Worm (Caenorhabditis elegans) whole organism, L4 larva: Measurements from ENCODE around the gene C18C4.7.

Experiments used
- D1046.2 ChIP-seq: fragments of 200-800 bp; sonication (Bioruptor generic); IDR thresholded peaks from 2 replicates; pipeline ENCODE4 v1.3.6; 2022; ENCODE audit warnings: missing genetic modification characterization, missing compliant biosample characterization
- T26A8.4 ChIP-seq: fragments of 200-800 bp; sonication (Bioruptor generic); IDR thresholded peaks from 2 replicates; pipeline ENCODE4 v1.3.6; 2022; ENCODE audit warnings: missing genetic modification characterization, missing compliant biosample characterization
- Y48G9A.11 ChIP-seq: fragments of 200-800 bp; sonication (Bioruptor generic); IDR thresholded peaks from 2 replicates; pipeline ENCODE4 v1.3.6; 2022; ENCODE audit warnings: missing genetic modification reagents, missing genetic modification characterization, missing compliant biosample characterization
- Y75B8A.6 ChIP-seq: fragments of 200-800 bp; sonication (Bioruptor generic); IDR thresholded peaks from 2 replicates; pipeline ENCODE4 v1.3.6; 2022; ENCODE audit warnings: missing genetic modification reagents, missing genetic modification characterization, missing compliant biosample characterization
- aha-1 ChIP-seq: fragments of 150-350 bp; peaks from one replicate; lab custom pipeline; 2014; ENCODE audit warnings: missing biosample characterization, missing genetic modification characterization
- attf-4 ChIP-seq: sonication (generic microtip); optimal IDR thresholded peaks from 3 replicates; lab custom pipeline; 2017; ENCODE audit warnings: missing biosample characterization, missing genetic modification characterization
- ceh-28 ChIP-seq: fragments of 150-350 bp; optimal IDR thresholded peaks from 2 replicates; lab custom pipeline; 2014; ENCODE audit warnings: missing biosample characterization, missing genetic modification reagents, missing genetic modification characterization
- ceh-32 ChIP-seq: sonication (generic microtip); optimal IDR thresholded peaks from 2 replicates; lab custom pipeline; 2016; ENCODE audit warnings: mild to moderate bottlenecking, missing genetic modification characterization, missing compliant biosample characterization; ENCODE audit not compliant: poor library complexity
- ceh-62 ChIP-seq: sonication (generic microtip); optimal IDR thresholded peaks from 2 replicates; lab custom pipeline; 2017; ENCODE audit warnings: missing biosample characterization, missing genetic modification characterization
- ceh-82 ChIP-seq: sonication (generic microtip); optimal IDR thresholded peaks from 2 replicates; lab custom pipeline; 2017; ENCODE audit warnings: missing biosample characterization, missing genetic modification characterization
- cey-2 ChIP-seq: sonication (generic microtip); optimal IDR thresholded peaks from 3 replicates; lab custom pipeline; 2017; ENCODE audit warnings: missing genetic modification characterization, mild to moderate bottlenecking, missing compliant biosample characterization, antibody characterized with exemption, borderline replicate concordance; ENCODE audit not compliant: insufficient read depth
- daf-16 ChIP-seq, 3 experiments: sonication (generic microtip); optimal IDR thresholded peaks; 2 replicates each; lab custom pipeline; 2016 to 2017; ENCODE audit warnings: missing genetic modification characterization in 3 of 3, missing genetic modification reagents in 3 of 3, mild to moderate bottlenecking in 2 of 3, missing compliant biosample characterization in 2 of 3, missing biosample characterization in 1 of 3, moderate library complexity in 1 of 3
- daf-19 ChIP-seq: fragments of 200-800 bp; sonication (Bioruptor generic); conservative IDR thresholded peaks from 2 replicates; pipeline ENCODE4 v1.3.6; 2022; ENCODE audit warnings: missing genetic modification characterization, missing compliant biosample characterization
- daf-8 ChIP-seq: fragments of 200-800 bp; sonication (Bioruptor generic); IDR thresholded peaks from 2 replicates; pipeline ENCODE4 v1.3.6; 2022; ENCODE audit warnings: missing genetic modification characterization, missing compliant biosample characterization
- dmd-8 ChIP-seq: fragments of 200-800 bp; sonication (Bioruptor generic); IDR thresholded peaks from 2 replicates; pipeline ENCODE4 v1.3.6; 2022; ENCODE audit warnings: missing genetic modification characterization, missing compliant biosample characterization
- dmd-9 ChIP-seq: fragments of 200-800 bp; sonication (Bioruptor generic); IDR thresholded peaks from 2 replicates; pipeline ENCODE4 v1.3.6; 2022; ENCODE audit warnings: missing genetic modification reagents, missing genetic modification characterization, missing compliant biosample characterization
- egl-27 ChIP-seq: sonication (generic microtip); optimal IDR thresholded peaks from 3 replicates; lab custom pipeline; 2017; ENCODE audit warnings: missing biosample characterization, missing genetic modification reagents, missing genetic modification characterization
- fkh-10 ChIP-seq: fragments of 150-350 bp; optimal IDR thresholded peaks from 2 replicates; lab custom pipeline; 2014; ENCODE audit warnings: missing biosample characterization, missing genetic modification reagents, missing genetic modification characterization
- hlh-11 ChIP-seq: fragments of 200-800 bp; sonication (Bioruptor generic); optimal IDR thresholded peaks from 2 replicates; lab custom pipeline; 2018; ENCODE audit warnings: mild to moderate bottlenecking, missing genetic modification characterization, missing compliant biosample characterization
- hlh-30 ChIP-seq: sonication (generic microtip); optimal IDR thresholded peaks from 2 replicates; lab custom pipeline; 2017; ENCODE audit warnings: antibody characterized with exemption, mild to moderate bottlenecking, missing genetic modification characterization, missing compliant biosample characterization; ENCODE audit not compliant: insufficient read depth
- jun-1 ChIP-seq: fragments of 150-350 bp; optimal IDR thresholded peaks from 2 replicates; lab custom pipeline; 2014; ENCODE audit warnings: missing biosample characterization, missing genetic modification reagents, missing genetic modification characterization
- lin-1 ChIP-seq: fragments of 200-800 bp; sonication (Bioruptor generic); IDR thresholded peaks from 2 replicates; pipeline ENCODE4 v1.3.6; 2022; ENCODE audit warnings: missing genetic modification reagents, missing genetic modification characterization, missing compliant biosample characterization
- lin-39 ChIP-seq: fragments of 150-350 bp; optimal IDR thresholded peaks from 2 replicates; lab custom pipeline; 2014; ENCODE audit warnings: missing biosample characterization, missing genetic modification reagents, missing genetic modification characterization
- mdt-29 ChIP-seq: fragments of 200-800 bp; sonication (Bioruptor generic); IDR thresholded peaks from 2 replicates; pipeline ENCODE4 v1.3.6; 2022; ENCODE audit warnings: missing genetic modification reagents, missing genetic modification characterization, missing compliant biosample characterization
- mes-2 ChIP-seq: sonication (generic microtip); optimal IDR thresholded peaks from 2 replicates; lab custom pipeline; 2016; ENCODE audit warnings: missing genotype, mild to moderate bottlenecking, missing genetic modification characterization, missing compliant biosample characterization; ENCODE audit not compliant: poor library complexity, severe bottlenecking
- mxl-2 ChIP-seq: fragments of 200-800 bp; sonication (Bioruptor generic); conservative IDR thresholded peaks from 2 replicates; pipeline ENCODE4 v1.3.6; 2022; ENCODE audit warnings: missing genetic modification reagents, missing genetic modification characterization, missing compliant biosample characterization
- nhr-28 ChIP-seq: fragments of 150-350 bp; optimal IDR thresholded peaks from 2 replicates; lab custom pipeline; 2014; ENCODE audit warnings: missing biosample characterization, missing genetic modification characterization
- nhr-41 ChIP-seq: fragments of 200-800 bp; sonication (Bioruptor generic); IDR thresholded peaks from 2 replicates; pipeline ENCODE4 v1.3.6; 2022; ENCODE audit warnings: missing genetic modification reagents, missing genetic modification characterization, missing compliant biosample characterization
- nhr-42 ChIP-seq: fragments of 200-800 bp; sonication (Bioruptor generic); IDR thresholded peaks from 2 replicates; pipeline ENCODE4 v1.3.6; 2022; ENCODE audit warnings: missing genetic modification characterization, missing compliant biosample characterization
- nhr-48 ChIP-seq: sonication (generic microtip); optimal IDR thresholded peaks from 2 replicates; lab custom pipeline; 2016; ENCODE audit warnings: mild to moderate bottlenecking, missing genetic modification characterization, missing compliant biosample characterization
- nhr-6 ChIP-seq: fragments of 150-350 bp; optimal IDR thresholded peaks from 2 replicates; lab custom pipeline; 2014; ENCODE audit warnings: missing biosample characterization, missing genetic modification characterization
- pqm-1 ChIP-seq: sonication (generic microtip); optimal IDR thresholded peaks from 2 replicates; lab custom pipeline; 2017; ENCODE audit warnings: missing biosample characterization, missing genetic modification characterization
- skn-1 ChIP-seq: fragments of 150-350 bp; optimal IDR thresholded peaks from 2 replicates; lab custom pipeline; 2014; ENCODE audit warnings: missing biosample characterization, missing genetic modification characterization
- snpc-4 ChIP-seq: fragments of 150-350 bp; optimal IDR thresholded peaks from 2 replicates; lab custom pipeline; 2014; ENCODE audit warnings: missing biosample characterization, missing genetic modification characterization
- tag-97 ChIP-seq: fragments of 200-800 bp; sonication (Bioruptor generic); IDR thresholded peaks from 2 replicates; pipeline ENCODE4 v1.3.6; 2022; ENCODE audit warnings: missing genetic modification characterization, missing compliant biosample characterization
- tra-1 ChIP-seq: fragments of 200-800 bp; sonication (Bioruptor generic); IDR thresholded peaks from 2 replicates; pipeline ENCODE4 v1.3.6; 2022; ENCODE audit warnings: missing genetic modification reagents, missing genetic modification characterization, missing compliant biosample characterization
- unc-62 ChIP-seq, 3 experiments: fragments of 150-350 bp in 1 of 3; sonication (generic microtip); optimal IDR thresholded peaks in 2 of 3; peaks in 1 of 3; 1 replicate in 1 of 3; 2 replicates in 2 of 3; lab custom pipeline; 2014 to 2017; ENCODE audit warnings: missing biosample characterization in 3 of 3, missing genetic modification characterization in 3 of 3, missing genetic modification reagents in 3 of 3, missing genotype in 1 of 3
- zag-1 ChIP-seq: fragments of 150-350 bp; optimal IDR thresholded peaks from 2 replicates; lab custom pipeline; 2014; ENCODE audit warnings: missing biosample characterization, missing genetic modification characterization
- zfp-2 ChIP-seq: sonication (generic microtip); optimal IDR thresholded peaks from 2 replicates; lab custom pipeline; 2016; ENCODE audit warnings: mild to moderate bottlenecking, missing genetic modification characterization, missing compliant biosample characterization
- ztf-11 ChIP-seq: fragments of 150-350 bp; optimal IDR thresholded peaks from 2 replicates; lab custom pipeline; 2014; ENCODE audit warnings: missing biosample characterization, missing genetic modification characterization
- ztf-7 ChIP-seq: fragments of 150-350 bp; optimal IDR thresholded peaks from 2 replicates; lab custom pipeline; 2014; ENCODE audit warnings: missing biosample characterization, missing genetic modification characterization

The C18C4.7 gene

ce11 chrV:5596391-5597030, 29.5 kb upstream of the C18C4.7 start, which contains the start of gene zhit-1 (continued):
- no peak for TF ChIP-seq lin-1 (GFP tag; lab: Robert Waterston, UW)
- TF ChIP-seq nhr-48 (tag; lab: Kevin White, UChicago) = no peak
- TF ChIP-seq attf-4 (tag; lab: Kevin White, UChicago) = no peak
- TF ChIP-seq mxl-2 (GFP tag; lab: Robert Waterston, UW) = no peak
- peak; percentile 56 for TF ChIP-seq nhr-6 (tag; lab: Kevin White, UChicago)
- no peak for TF ChIP-seq zag-1 (tag; lab: Kevin White, UChicago)
- TF ChIP-seq mes-2 = peak; percentile 67
- TF ChIP-seq dmd-8 (GFP tag; lab: Robert Waterston, UW) = no peak
- no peak for TF ChIP-seq unc-62 (GFP tag; optimal IDR thresholded peaks at IDR 0.05 in 1 of 2; lab: Kevin White, UChicago)
- no peak for TF ChIP-seq unc-62 (tag; optimal IDR thresholded peaks at IDR 0.05; lab: Kevin White, UChicago)
- TF ChIP-seq ceh-28 (tag; lab: Kevin White, UChicago) = no peak
- no peak for TF ChIP-seq nhr-28
- TF ChIP-seq fkh-10 = no peak
- TF ChIP-seq skn-1 = no peak
- TF ChIP-seq zfp-2 (tag; lab: Kevin White, UChicago) = no peak
- TF ChIP-seq tra-1 (GFP tag; lab: Robert Waterston, UW) = no peak
- TF ChIP-seq T26A8.4 (GFP tag; lab: Robert Waterston, UW) = no peak
- TF ChIP-seq snpc-4 (tag; lab: Kevin White, UChicago) = peak; percentile 6
- TF ChIP-seq cey-2 (tag; lab: Kevin White, UChicago) = no peak
- peak; percentile 91 for TF ChIP-seq aha-1 (tag; lab: Kevin White, UChicago)
- TF ChIP-seq Y48G9A.11 = no peak
- no peak for TF ChIP-seq nhr-42 (GFP tag; lab: Robert Waterston, UW)

- TF ChIP-seq daf-19 (GFP tag; lab: Robert Waterston, UW) (no peak), mdt-29 (GFP tag; lab: Robert Waterston, UW) (no peak), nhr-42 (GFP tag; lab: Robert Waterston, UW) (no peak), lin-1 (GFP tag; lab: Robert Waterston, UW) (no peak), ztf-7 (tag; lab: Kevin White, UChicago) (no peak), lin-39 (tag; lab: Kevin White, UChicago) (no peak), aha-1 (tag; lab: Kevin White, UChicago) (peak; percentile 44)
Measured at ce11 chrV:5594315-5594714, 27.3 kb upstream of the C18C4.7 start, which contains the start of gene crn-2. TSS of gene crn-2 (plus strand) at chrV:5594615.

ce11 chrV:5593406-5593805, 26.4 kb upstream of the C18C4.7 start, which contains the start of gene mrpl-48:
TSS of gene mrpl-48 (plus strand) at chrV:5593706.
- no peak for TF ChIP-seq zfp-2 (tag; lab: Kevin White, UChicago)
- TF ChIP-seq hlh-30 = no peak
- TF ChIP-seq ztf-11 (tag; lab: Kevin White, UChicago) = no peak
- TF ChIP-seq daf-16 (GFP tag; optimal IDR thresholded peaks at IDR 0.05; lab: Kevin White, UChicago) = no peak
- no peak for TF ChIP-seq daf-16 (tag; optimal IDR thresholded peaks at IDR 0.05; lab: Kevin White, UChicago)
- no peak for TF ChIP-seq nhr-42 (GFP tag; lab: Robert Waterston, UW)
- TF ChIP-seq daf-8 (GFP tag; lab: Robert Waterston, UW) = no peak
- TF ChIP-seq D1046.2 (GFP tag; lab: Robert Waterston, UW) = no peak
- TF ChIP-seq aha-1 (tag; lab: Kevin White, UChicago) = no peak
- no peak for TF ChIP-seq nhr-41 (GFP tag; lab: Robert Waterston, UW)
- TF ChIP-seq ceh-32 = no peak
- no peak for TF ChIP-seq Y75B8A.6
- no peak for TF ChIP-seq ceh-62
- no peak for TF ChIP-seq jun-1 (tag; lab: Kevin White, UChicago)
- no peak for TF ChIP-seq hlh-11 (tag; lab: Kevin White, UChicago)
- TF ChIP-seq dmd-8 (GFP tag; lab: Robert Waterston, UW) = no peak
- no peak for TF ChIP-seq ceh-82
- no peak for TF ChIP-seq dmd-9 (GFP tag; lab: Robert Waterston, UW)
- TF ChIP-seq pqm-1 (tag; lab: Kevin White, UChicago) = no peak
- no peak for TF ChIP-seq tag-97 (GFP tag; lab: Robert Waterston, UW)
- no peak for TF ChIP-seq egl-27 (tag; lab: Kevin White, UChicago)
